Worm (Caenorhabditis elegans) whole organism, young adult: ENCODE data around the gene K02D10.4.

ENCODE experiments used
- B0035.1 ChIP-seq: sonication (generic microtip); optimal IDR thresholded peaks from 2 replicates; lab custom pipeline; 2016; ENCODE audit warnings: missing genetic modification characterization, mild to moderate bottlenecking, missing compliant biosample characterization, missing genotype, missing genetic modification reagents
- B0261.1 ChIP-seq: sonication (generic microtip); optimal IDR thresholded peaks from 2 replicates; lab custom pipeline; 2016; ENCODE audit warnings: mild to moderate bottlenecking, missing genetic modification characterization, moderate library complexity, missing compliant biosample characterization
- B0336.3 ChIP-seq: fragments of 200-800 bp; sonication (Bioruptor generic); IDR thresholded peaks from 2 replicates; pipeline ENCODE4 v1.3.6; 2022; ENCODE audit warnings: missing genetic modification characterization, missing compliant biosample characterization
- C06A6.2 ChIP-seq: fragments of 200-800 bp; sonication (Bioruptor generic); conservative IDR thresholded peaks from 2 replicates; pipeline ENCODE4 v1.3.6; 2022; ENCODE audit warnings: missing genetic modification characterization, missing compliant biosample characterization
- C17E4.6 ChIP-seq: fragments of 200-800 bp; sonication (Bioruptor generic); IDR thresholded peaks from 2 replicates; pipeline ENCODE4 v1.3.6; 2022; ENCODE audit warnings: missing genetic modification reagents, missing genetic modification characterization, missing compliant biosample characterization
- F10E7.11 ChIP-seq: sonication (generic microtip); optimal IDR thresholded peaks from 2 replicates; lab custom pipeline; 2017; ENCODE audit warnings: mild to moderate bottlenecking, missing genetic modification characterization, moderate library complexity, missing compliant biosample characterization
- F22D6.2 ChIP-seq: sonication (generic microtip); optimal IDR thresholded peaks from 2 replicates; lab custom pipeline; 2016; ENCODE audit warnings: mild to moderate bottlenecking, missing genetic modification characterization, missing compliant biosample characterization
- Y53F4B.3 ChIP-seq: fragments of 200-800 bp; sonication (Bioruptor generic); IDR thresholded peaks from 2 replicates; pipeline ENCODE4 v1.3.6; 2022; ENCODE audit warnings: missing genetic modification reagents, missing genetic modification characterization, missing compliant biosample characterization
- Y53G8AR.9 ChIP-seq: fragments of 200-800 bp; sonication (Bioruptor generic); conservative IDR thresholded peaks from 2 replicates; pipeline ENCODE4 v1.3.6; 2022; ENCODE audit warnings: missing genetic modification reagents, missing genetic modification characterization, missing compliant biosample characterization
- Y67H2A.10 ChIP-seq: fragments of 200-800 bp; sonication (Bioruptor generic); conservative IDR thresholded peaks from 2 replicates; pipeline ENCODE4 v1.3.6; 2022; ENCODE audit warnings: missing genetic modification reagents, missing genetic modification characterization, missing compliant biosample characterization
- Y79H2A.3 ChIP-seq: fragments of 200-800 bp; sonication (Bioruptor generic); conservative IDR thresholded peaks from 2 replicates; pipeline ENCODE4 v1.3.6; 2022; ENCODE audit warnings: missing genetic modification reagents, missing genetic modification characterization, missing compliant biosample characterization
- aptf-2 ChIP-seq: fragments of 200-800 bp; sonication (Bioruptor generic); conservative IDR thresholded peaks from 2 replicates; pipeline ENCODE4 v1.3.6; 2022; ENCODE audit warnings: missing genetic modification reagents, missing genetic modification characterization, missing compliant biosample characterization
- attf-3 ChIP-seq: fragments of 200-800 bp; sonication (Bioruptor generic); conservative IDR thresholded peaks from 2 replicates; pipeline ENCODE4 v1.3.6; 2022; ENCODE audit warnings: missing genetic modification reagents, missing genetic modification characterization, missing compliant biosample characterization
- cebp-2 ChIP-seq: fragments of 200-800 bp; sonication (Bioruptor generic); IDR thresholded peaks from 2 replicates; pipeline ENCODE4 v1.3.6; 2022; ENCODE audit warnings: missing genetic modification characterization, missing compliant biosample characterization
- ceh-58 ChIP-seq: fragments of 200-800 bp; sonication (Bioruptor generic); IDR thresholded peaks from 2 replicates; pipeline ENCODE4 v1.3.6; 2022; ENCODE audit warnings: missing genetic modification characterization, missing compliant biosample characterization
- die-1 ChIP-seq: sonication (generic microtip); optimal IDR thresholded peaks from 2 replicates; lab custom pipeline; 2016; ENCODE audit warnings: missing genotype, mild to moderate bottlenecking, missing genetic modification characterization, missing compliant biosample characterization
- dpff-1 ChIP-seq: sonication (generic microtip); optimal IDR thresholded peaks from 2 replicates; lab custom pipeline; 2017; ENCODE audit warnings: mild to moderate bottlenecking, missing genetic modification characterization, missing compliant biosample characterization
- dpl-1 ChIP-seq: fragments of 150-350 bp; optimal IDR thresholded peaks from 2 replicates; lab custom pipeline; 2014; ENCODE audit warnings: missing biosample characterization, missing genetic modification reagents, missing genetic modification characterization
- efl-1 ChIP-seq: fragments of 150-350 bp; optimal IDR thresholded peaks from 2 replicates; lab custom pipeline; 2014; ENCODE audit warnings: missing biosample characterization, missing genetic modification reagents, missing genetic modification characterization
- egl-44 ChIP-seq: fragments of 200-800 bp; sonication (Bioruptor generic); IDR thresholded peaks from 2 replicates; pipeline ENCODE4 v1.3.6; 2022; ENCODE audit warnings: missing genetic modification reagents, missing genetic modification characterization, missing compliant biosample characterization
- ekl-4 ChIP-seq: fragments of 200-800 bp; sonication (Bioruptor generic); IDR thresholded peaks from 2 replicates; pipeline ENCODE4 v1.3.6; 2022; ENCODE audit warnings: missing genetic modification reagents, missing genetic modification characterization, missing compliant biosample characterization
- ets-4 ChIP-seq: fragments of 200-800 bp; sonication (Bioruptor generic); optimal IDR thresholded peaks from 2 replicates; lab custom pipeline; 2018; ENCODE audit warnings: mild to moderate bottlenecking, missing genetic modification characterization, missing compliant biosample characterization
- hlh-26 ChIP-seq: fragments of 200-800 bp; sonication (Bioruptor generic); conservative IDR thresholded peaks from 2 replicates; pipeline ENCODE4 v1.3.6; 2022; ENCODE audit warnings: missing genetic modification reagents, missing genetic modification characterization, missing compliant biosample characterization
- hmg-1.2 ChIP-seq: fragments of 200-800 bp; sonication (Bioruptor generic); IDR thresholded peaks from 2 replicates; pipeline ENCODE4 v1.3.6; 2022; ENCODE audit warnings: missing genetic modification reagents, missing genetic modification characterization, missing compliant biosample characterization
- hmg-20 ChIP-seq: fragments of 200-800 bp; sonication (Bioruptor generic); IDR thresholded peaks from 2 replicates; pipeline ENCODE4 v1.3.6; 2022; ENCODE audit warnings: missing genetic modification reagents, missing genetic modification characterization, missing compliant biosample characterization
- lir-1 ChIP-seq: fragments of 200-800 bp; sonication (Bioruptor generic); conservative IDR thresholded peaks from 2 replicates; pipeline ENCODE4 v1.3.6; 2022; ENCODE audit warnings: missing genetic modification reagents, missing genetic modification characterization, missing compliant biosample characterization
- lsl-1 ChIP-seq: fragments of 200-800 bp; sonication (Bioruptor generic); optimal IDR thresholded peaks from 2 replicates; lab custom pipeline; 2018; ENCODE audit warnings: mild to moderate bottlenecking, missing genetic modification characterization, moderate library complexity, missing compliant biosample characterization
- madf-8 ChIP-seq: fragments of 200-800 bp; sonication (Bioruptor generic); conservative IDR thresholded peaks from 2 replicates; pipeline ENCODE4 v1.3.6; 2022; ENCODE audit warnings: missing genetic modification reagents, missing genetic modification characterization, missing compliant biosample characterization
- mcd-1 ChIP-seq: fragments of 200-800 bp; sonication (Bioruptor generic); IDR thresholded peaks from 2 replicates; pipeline ENCODE4 v1.3.6; 2022; ENCODE audit warnings: missing genetic modification reagents, missing genetic modification characterization, missing compliant biosample characterization
- mes-4 ChIP-seq: sonication (generic microtip); optimal IDR thresholded peaks from 2 replicates; lab custom pipeline; 2016; ENCODE audit warnings: missing genotype, missing genetic modification characterization, missing compliant biosample characterization
- nfyb-1 ChIP-seq: fragments of 200-800 bp; sonication (Bioruptor generic); IDR thresholded peaks from 2 replicates; pipeline ENCODE4 v1.3.6; 2022; ENCODE audit warnings: missing genetic modification reagents, missing genetic modification characterization, missing compliant biosample characterization
- nhr-179 ChIP-seq: sonication (generic microtip); optimal IDR thresholded peaks from 2 replicates; lab custom pipeline; 2016; ENCODE audit warnings: mild to moderate bottlenecking, missing genetic modification characterization, missing compliant biosample characterization
- rec-8 ChIP-seq, 2 experiments: sonication (generic microtip); optimal IDR thresholded peaks; 2 replicates each; lab custom pipeline; 2016; ENCODE audit warnings: mild to moderate bottlenecking in 2 of 2, missing genetic modification characterization in 2 of 2, missing genetic modification reagents in 2 of 2, missing genotype in 2 of 2, missing biosample characterization in 1 of 2, missing compliant biosample characterization in 1 of 2, moderate library complexity in 1 of 2
- sdz-38 ChIP-seq: sonication (generic microtip); optimal IDR thresholded peaks from 2 replicates; lab custom pipeline; 2016; ENCODE audit warnings: missing genotype, missing genetic modification characterization, missing compliant biosample characterization
- sea-2 ChIP-seq: fragments of 200-800 bp; sonication (Bioruptor generic); IDR thresholded peaks from 2 replicates; pipeline ENCODE4 v1.3.6; 2022; ENCODE audit warnings: missing genetic modification characterization, missing compliant biosample characterization
- snpc-1.1 ChIP-seq: sonication (generic microtip); optimal IDR thresholded peaks from 2 replicates; lab custom pipeline; 2017; ENCODE audit warnings: missing genetic modification characterization, mild to moderate bottlenecking, missing compliant biosample characterization, antibody characterized with exemption, moderate library complexity, missing genotype, missing genetic modification reagents; ENCODE audit not compliant: insufficient read depth
- snpc-1.3 ChIP-seq: sonication (generic microtip); optimal IDR thresholded peaks from 2 replicates; lab custom pipeline; 2017; ENCODE audit warnings: missing genetic modification characterization, mild to moderate bottlenecking, missing compliant biosample characterization, antibody characterized with exemption, moderate library complexity, missing genotype, missing genetic modification reagents; ENCODE audit not compliant: insufficient read depth
- snpc-4 ChIP-seq, 5 experiments: fragments of 150-350 bp in 1 of 5; sonication (generic microtip) in 4 of 5; optimal IDR thresholded peaks; 2 replicates each; lab custom pipeline; 2014 to 2018; ENCODE audit warnings: missing genetic modification characterization in 5 of 5, missing biosample characterization in 3 of 5, antibody characterized with exemption in 2 of 5, mild to moderate bottlenecking in 2 of 5, missing compliant biosample characterization in 2 of 5, missing genotype in 2 of 5, moderate library complexity in 2 of 5, missing genetic modification reagents in 1 of 5
- unc-62 ChIP-seq: fragments of 150-350 bp; optimal IDR thresholded peaks from 2 replicates; lab custom pipeline; 2014; ENCODE audit warnings: missing biosample characterization, missing genetic modification reagents, missing genetic modification characterization
- xnd-1 ChIP-seq: sonication (generic microtip); optimal IDR thresholded peaks from 2 replicates; lab custom pipeline; 2016; ENCODE audit warnings: missing genotype, missing genetic modification reagents, missing genetic modification characterization, missing compliant biosample characterization
- zim-3 ChIP-seq: sonication (generic microtip); optimal IDR thresholded peaks from 2 replicates; lab custom pipeline; 2017; ENCODE audit warnings: mild to moderate bottlenecking, missing genetic modification characterization, moderate library complexity, missing compliant biosample characterization
- ztf-22 ChIP-seq: fragments of 200-800 bp; sonication (Bioruptor generic); optimal IDR thresholded peaks from 2 replicates; lab custom pipeline; 2018; ENCODE audit warnings: mild to moderate bottlenecking, missing genetic modification characterization, moderate library complexity, missing compliant biosample characterization
- ztf-3 ChIP-seq: fragments of 200-800 bp; sonication (Bioruptor generic); optimal IDR thresholded peaks from 2 replicates; lab custom pipeline; 2018; ENCODE audit warnings: mild to moderate bottlenecking, missing genetic modification characterization, missing compliant biosample characterization

K02D10.4 gene

ce11 chrIII:8801352-8801863 is 21.6 kb upstream of the K02D10.4 start:
- no peak for TF ChIP-seq ztf-3 (GFP tag; lab: Kevin White, UChicago)
- peak; percentile 19 for TF ChIP-seq die-1 (tag; lab: Kevin White, UChicago)

ce11 chrIII:8800796-8801083 is 20.9 kb upstream of the K02D10.4 start:
- TF ChIP-seq Y67H2A.10 (GFP tag; lab: Robert Waterston, UW) (no peak), dpff-1 (tag; lab: Kevin White, UChicago) (no peak), ceh-58 (no peak), efl-1 (GFP tag; lab: Kevin White, UChicago) (no peak), cebp-2 (no peak), F22D6.2 (tag; lab: Kevin White, UChicago) (no peak), Y53G8AR.9 (GFP tag; lab: Robert Waterston, UW) (no peak), B0336.3 (GFP tag; lab: Robert Waterston, UW) (no peak), hmg-20 (GFP tag; lab: Robert Waterston, UW) (no peak), madf-8 (GFP tag; lab: Robert Waterston, UW) (no peak), B0035.1 (no peak), hlh-26 (GFP tag; lab: Robert Waterston, UW) (no peak), sdz-38 (no peak), C17E4.6 (GFP tag; lab: Robert Waterston, UW) (no peak), snpc-4 (GFP tag; optimal IDR thresholded peaks at IDR 0.05; lab: Kevin White, UChicago) (no peak), snpc-4 (tag; optimal IDR thresholded peaks at IDR 0.05; lab: Kevin White, UChicago) (no peak)

- TF ChIP-seq unc-62 (GFP tag; lab: Kevin White, UChicago) (no peak), F10E7.11 (peak; percentile 9), xnd-1 (tag; lab: Kevin White, UChicago) (no peak), Y53G8AR.9 (GFP tag; lab: Robert Waterston, UW) (no peak; the same call in 1 of the 2 replicates), ets-4 (peak; percentile 42), attf-3 (no peak), C06A6.2 (peak; percentile 57), nhr-179 (tag; lab: Kevin White, UChicago) (no peak), B0261.1 (no peak), Y53F4B.3 (GFP tag; lab: Robert Waterston, UW) (no peak), snpc-1.3 (no peak), zim-3 (tag; lab: Kevin White, UChicago) (no peak), sdz-38 (no peak), ztf-22 (GFP tag; lab: Kevin White, UChicago) (no peak), mes-4 (tag; lab: Kevin White, UChicago) (no peak), sea-2 (GFP tag; lab: Robert Waterston, UW) (no peak), mcd-1 (GFP tag; lab: Robert Waterston, UW) (peak; percentile 59), hmg-1.2 (peak; percentile 66), aptf-2 (no peak), Y79H2A.3 (GFP tag; lab: Robert Waterston, UW) (no peak), snpc-1.1 (tag; lab: Kevin White, UChicago) (no peak), lir-1 (GFP tag; lab: Robert Waterston, UW) (no peak), dpl-1 (GFP tag; lab: Kevin White, UChicago) (no peak), hmg-20 (GFP tag; lab: Robert Waterston, UW) (no peak), nfyb-1 (GFP tag; lab: Robert Waterston, UW) (0 out of 2 replicates have a peak, but pooled peaks have one; percentile 50), egl-44 (GFP tag; lab: Robert Waterston, UW) (peak; percentile 69; the same call in 1 of the 2 replicates), F22D6.2 (tag; lab: Kevin White, UChicago) (no peak), ekl-4 (GFP tag; lab: Robert Waterston, UW) (0 out of 2 replicates have a peak, but pooled peaks have one; percentile 12), rec-8 (tag; optimal IDR thresholded peaks at IDR 0.05; lab: Kevin White, UChicago) (no peak), lsl-1 (GFP tag; lab: Kevin White, UChicago) (no peak)
Measured at ce11 chrIII:8799964-8800795, 20.4 kb upstream of the K02D10.4 start, which contains the start of gene F54F2.6. F54F2.6 (minus strand) TSS chrIII:8800701.
